Worm (Caenorhabditis elegans): ENCODE data around the gene fcmt-1.

- TF ChIP-seq tbx-11 (GFP tag; IDR thresholded peaks at IDR 0.05), result no peak
- TF ChIP-seq scrt-1 (GFP tag; IDR thresholded peaks at IDR 0.05), result no peak
- TF ChIP-seq ama-1 (optimal IDR thresholded peaks at IDR 0.05), result no peak
Observed at ce11 chrII:11688011-11688410, 21.4 kb downstream of the fcmt-1 start.

Measured in whole organism, early embryonic.